Worm (Caenorhabditis elegans) whole organism, young adult: ENCODE results near the gene vdac-1.
A peak's percentile ranks its signal among the peaks of the same experiment; 100 is the strongest.

Experiments
- B0261.1 ChIP-seq: sonication (generic microtip); optimal IDR thresholded peaks from 2 replicates; lab custom pipeline; 2016; ENCODE audit warnings: mild to moderate bottlenecking, missing genetic modification characterization, moderate library complexity, missing compliant biosample characterization
- B0336.3 ChIP-seq: fragments of 200-800 bp; sonication (Bioruptor generic); IDR thresholded peaks from 2 replicates; pipeline ENCODE4 v1.3.6; 2022; ENCODE audit warnings: missing genetic modification characterization, missing compliant biosample characterization
- C06A6.2 ChIP-seq: fragments of 200-800 bp; sonication (Bioruptor generic); conservative IDR thresholded peaks from 2 replicates; pipeline ENCODE4 v1.3.6; 2022; ENCODE audit warnings: missing genetic modification characterization, missing compliant biosample characterization
- C17E4.6 ChIP-seq: fragments of 200-800 bp; sonication (Bioruptor generic); IDR thresholded peaks from 2 replicates; pipeline ENCODE4 v1.3.6; 2022; ENCODE audit warnings: missing genetic modification reagents, missing genetic modification characterization, missing compliant biosample characterization
- F10E7.11 ChIP-seq: sonication (generic microtip); optimal IDR thresholded peaks from 2 replicates; lab custom pipeline; 2017; ENCODE audit warnings: mild to moderate bottlenecking, missing genetic modification characterization, moderate library complexity, missing compliant biosample characterization
- F23B12.7 ChIP-seq: sonication (generic microtip); optimal IDR thresholded peaks from 2 replicates; lab custom pipeline; 2017; ENCODE audit warnings: missing genetic modification characterization, mild to moderate bottlenecking, missing compliant biosample characterization, antibody characterized with exemption, moderate library complexity; ENCODE audit not compliant: insufficient read depth
- F37B4.10 ChIP-seq: fragments of 200-800 bp; sonication (Bioruptor generic); IDR thresholded peaks from 2 replicates; pipeline ENCODE4 v1.3.6; 2022; ENCODE audit warnings: missing genetic modification characterization, missing compliant biosample characterization
- F52B5.7 ChIP-seq: sonication (generic microtip); optimal IDR thresholded peaks from 2 replicates; lab custom pipeline; 2016; ENCODE audit warnings: mild to moderate bottlenecking, missing genetic modification characterization, missing compliant biosample characterization
- F57C9.4 ChIP-seq: sonication (generic microtip); optimal IDR thresholded peaks from 2 replicates; lab custom pipeline; 2017; ENCODE audit warnings: mild to moderate bottlenecking, missing genetic modification characterization, missing compliant biosample characterization
- K12H6.12 ChIP-seq: fragments of 200-800 bp; sonication (Bioruptor generic); optimal IDR thresholded peaks from 2 replicates; lab custom pipeline; 2018; ENCODE audit warnings: mild to moderate bottlenecking, missing genetic modification characterization, missing compliant biosample characterization
- Y53G8AR.9 ChIP-seq: fragments of 200-800 bp; sonication (Bioruptor generic); conservative IDR thresholded peaks from 2 replicates; pipeline ENCODE4 v1.3.6; 2022; ENCODE audit warnings: missing genetic modification reagents, missing genetic modification characterization, missing compliant biosample characterization
- Y95B8A.8 ChIP-seq: fragments of 200-800 bp; sonication (Bioruptor generic); IDR thresholded peaks from 2 replicates; pipeline ENCODE4 v1.3.6; 2022; ENCODE audit warnings: missing genetic modification reagents, missing genetic modification characterization, missing compliant biosample characterization
- ama-1 ChIP-seq, 3 experiments: fragments of 150-350 bp in 1 of 3; sonication (generic microtip) in 2 of 3; optimal IDR thresholded peaks; 2 replicates each; lab custom pipeline; 2014 to 2018; ENCODE audit warnings: missing biosample characterization in 2 of 3, missing genetic modification characterization in 2 of 3, missing genetic modification reagents in 2 of 3
- attf-3 ChIP-seq: fragments of 200-800 bp; sonication (Bioruptor generic); conservative IDR thresholded peaks from 2 replicates; pipeline ENCODE4 v1.3.6; 2022; ENCODE audit warnings: missing genetic modification reagents, missing genetic modification characterization, missing compliant biosample characterization
- bed-1 ChIP-seq: fragments of 200-800 bp; sonication (Bioruptor generic); IDR thresholded peaks from 2 replicates; pipeline ENCODE4 v1.3.6; 2022; ENCODE audit warnings: missing genetic modification reagents, missing genetic modification characterization, missing compliant biosample characterization
- cebp-2 ChIP-seq: fragments of 200-800 bp; sonication (Bioruptor generic); IDR thresholded peaks from 2 replicates; pipeline ENCODE4 v1.3.6; 2022; ENCODE audit warnings: missing genetic modification characterization, missing compliant biosample characterization
- ceh-27 ChIP-seq: fragments of 200-800 bp; sonication (Bioruptor generic); optimal IDR thresholded peaks from 2 replicates; lab custom pipeline; 2018; ENCODE audit warnings: mild to moderate bottlenecking, missing genetic modification characterization, moderate library complexity, missing compliant biosample characterization
- ceh-40 ChIP-seq: fragments of 200-800 bp; sonication (Bioruptor generic); IDR thresholded peaks from 2 replicates; pipeline ENCODE4 v1.3.6; 2022; ENCODE audit warnings: missing genetic modification characterization, missing compliant biosample characterization
- efl-1 ChIP-seq: fragments of 150-350 bp; optimal IDR thresholded peaks from 2 replicates; lab custom pipeline; 2014; ENCODE audit warnings: missing biosample characterization, missing genetic modification reagents, missing genetic modification characterization
- egl-18 ChIP-seq: fragments of 200-800 bp; sonication (Bioruptor generic); IDR thresholded peaks from 2 replicates; pipeline ENCODE4 v1.3.6; 2022; ENCODE audit warnings: missing genetic modification reagents, missing genetic modification characterization, missing compliant biosample characterization
- egrh-3 ChIP-seq: fragments of 200-800 bp; sonication (Bioruptor generic); IDR thresholded peaks from 2 replicates; pipeline ENCODE4 v1.3.6; 2022; ENCODE audit warnings: missing genetic modification reagents, missing genetic modification characterization, missing compliant biosample characterization
- ekl-4 ChIP-seq: fragments of 200-800 bp; sonication (Bioruptor generic); IDR thresholded peaks from 2 replicates; pipeline ENCODE4 v1.3.6; 2022; ENCODE audit warnings: missing genetic modification reagents, missing genetic modification characterization, missing compliant biosample characterization
- gei-17 ChIP-seq: fragments of 200-800 bp; sonication (Bioruptor generic); optimal IDR thresholded peaks from 2 replicates; lab custom pipeline; 2018; ENCODE audit warnings: mild to moderate bottlenecking, missing genetic modification characterization, missing compliant biosample characterization
- hmg-1.2 ChIP-seq: fragments of 200-800 bp; sonication (Bioruptor generic); IDR thresholded peaks from 2 replicates; pipeline ENCODE4 v1.3.6; 2022; ENCODE audit warnings: missing genetic modification reagents, missing genetic modification characterization, missing compliant biosample characterization
- let-526 ChIP-seq: fragments of 200-800 bp; sonication (Bioruptor generic); IDR thresholded peaks from 2 replicates; pipeline ENCODE4 v1.3.6; 2022; ENCODE audit warnings: missing genetic modification reagents, missing genetic modification characterization, missing compliant biosample characterization
- lin-54 ChIP-seq: fragments of 200-800 bp; sonication (Bioruptor generic); optimal IDR thresholded peaks from 2 replicates; lab custom pipeline; 2018; ENCODE audit warnings: mild to moderate bottlenecking, missing genetic modification characterization, missing compliant biosample characterization
- lsy-27 ChIP-seq: sonication (generic microtip); optimal IDR thresholded peaks from 2 replicates; lab custom pipeline; 2017; ENCODE audit warnings: missing genetic modification characterization, mild to moderate bottlenecking, missing compliant biosample characterization, antibody characterized with exemption, missing genotype, borderline replicate concordance; ENCODE audit not compliant: insufficient read depth
- madf-10 ChIP-seq: sonication (generic microtip); optimal IDR thresholded peaks from 2 replicates; lab custom pipeline; 2016; ENCODE audit warnings: mild to moderate bottlenecking, missing genetic modification characterization, missing compliant biosample characterization
- madf-6 ChIP-seq: fragments of 200-800 bp; sonication (Bioruptor generic); IDR thresholded peaks from 2 replicates; pipeline ENCODE4 v1.3.6; 2022; ENCODE audit warnings: missing genetic modification reagents, missing genetic modification characterization, missing compliant biosample characterization
- mcd-1 ChIP-seq: fragments of 200-800 bp; sonication (Bioruptor generic); IDR thresholded peaks from 2 replicates; pipeline ENCODE4 v1.3.6; 2022; ENCODE audit warnings: missing genetic modification reagents, missing genetic modification characterization, missing compliant biosample characterization
- mel-28 ChIP-seq: sonication (generic microtip); optimal IDR thresholded peaks from 2 replicates; lab custom pipeline; 2016; ENCODE audit warnings: borderline replicate concordance, mild to moderate bottlenecking, missing genetic modification characterization, missing compliant biosample characterization
- mxl-1 ChIP-seq: sonication (generic microtip); optimal IDR thresholded peaks from 2 replicates; lab custom pipeline; 2016; ENCODE audit warnings: missing genetic modification characterization, missing compliant biosample characterization
- nfya-1 ChIP-seq: sonication (generic microtip); optimal IDR thresholded peaks from 2 replicates; lab custom pipeline; 2017; ENCODE audit warnings: antibody characterized with exemption, missing compliant biosample characterization, missing genetic modification characterization, borderline replicate concordance; ENCODE audit not compliant: insufficient read depth
- nhr-179 ChIP-seq: sonication (generic microtip); optimal IDR thresholded peaks from 2 replicates; lab custom pipeline; 2016; ENCODE audit warnings: mild to moderate bottlenecking, missing genetic modification characterization, missing compliant biosample characterization
- nhr-27 ChIP-seq: fragments of 200-800 bp; sonication (Bioruptor generic); optimal IDR thresholded peaks from 2 replicates; lab custom pipeline; 2018; ENCODE audit warnings: mild to moderate bottlenecking, missing genetic modification characterization, moderate library complexity, missing compliant biosample characterization
- pbrm-1 ChIP-seq: fragments of 200-800 bp; sonication (Bioruptor generic); IDR thresholded peaks from 2 replicates; pipeline ENCODE4 v1.3.6; 2022; ENCODE audit warnings: missing genetic modification reagents, missing genetic modification characterization, missing compliant biosample characterization
- pha-4 ChIP-seq: fragments of 150-350 bp; sonication (generic microtip); optimal IDR thresholded peaks from 2 replicates; lab custom pipeline; 2014; ENCODE audit warnings: missing biosample characterization, missing genetic modification reagents, missing genetic modification characterization
- rec-8 ChIP-seq, 2 experiments: sonication (generic microtip); optimal IDR thresholded peaks; 2 replicates each; lab custom pipeline; 2016; ENCODE audit warnings: mild to moderate bottlenecking in 2 of 2, missing genetic modification characterization in 2 of 2, missing genetic modification reagents in 2 of 2, missing genotype in 2 of 2, missing biosample characterization in 1 of 2, missing compliant biosample characterization in 1 of 2, moderate library complexity in 1 of 2
- snpc-3.4 ChIP-seq: sonication (generic microtip); optimal IDR thresholded peaks from 2 replicates; lab custom pipeline; 2017; ENCODE audit warnings: missing genetic modification characterization, mild to moderate bottlenecking, missing compliant biosample characterization, antibody characterized with exemption, moderate library complexity, missing genotype, missing genetic modification reagents
- snpc-4 ChIP-seq, 5 experiments: fragments of 150-350 bp in 1 of 5; sonication (generic microtip) in 4 of 5; optimal IDR thresholded peaks; 2 replicates each; lab custom pipeline; 2014 to 2018; ENCODE audit warnings: missing genetic modification characterization in 5 of 5, missing biosample characterization in 3 of 5, antibody characterized with exemption in 2 of 5, mild to moderate bottlenecking in 2 of 5, missing compliant biosample characterization in 2 of 5, missing genotype in 2 of 5, moderate library complexity in 2 of 5, missing genetic modification reagents in 1 of 5
- unc-130 ChIP-seq: sonication (generic microtip); optimal IDR thresholded peaks from 2 replicates; lab custom pipeline; 2016; ENCODE audit warnings: missing genetic modification reagents, missing genetic modification characterization, missing compliant biosample characterization
- zim-3 ChIP-seq: sonication (generic microtip); optimal IDR thresholded peaks from 2 replicates; lab custom pipeline; 2017; ENCODE audit warnings: mild to moderate bottlenecking, missing genetic modification characterization, moderate library complexity, missing compliant biosample characterization
- ztf-18 ChIP-seq: sonication (generic microtip); optimal IDR thresholded peaks from 2 replicates; lab custom pipeline; 2016; ENCODE audit warnings: missing genotype, mild to moderate bottlenecking, missing genetic modification characterization, missing compliant biosample characterization
- ztf-6 ChIP-seq: fragments of 200-800 bp; sonication (Bioruptor generic); IDR thresholded peaks from 2 replicates; pipeline ENCODE4 v1.3.6; 2022; ENCODE audit warnings: missing genetic modification reagents, missing genetic modification characterization, missing compliant biosample characterization

Gene vdac-1

DNA sequence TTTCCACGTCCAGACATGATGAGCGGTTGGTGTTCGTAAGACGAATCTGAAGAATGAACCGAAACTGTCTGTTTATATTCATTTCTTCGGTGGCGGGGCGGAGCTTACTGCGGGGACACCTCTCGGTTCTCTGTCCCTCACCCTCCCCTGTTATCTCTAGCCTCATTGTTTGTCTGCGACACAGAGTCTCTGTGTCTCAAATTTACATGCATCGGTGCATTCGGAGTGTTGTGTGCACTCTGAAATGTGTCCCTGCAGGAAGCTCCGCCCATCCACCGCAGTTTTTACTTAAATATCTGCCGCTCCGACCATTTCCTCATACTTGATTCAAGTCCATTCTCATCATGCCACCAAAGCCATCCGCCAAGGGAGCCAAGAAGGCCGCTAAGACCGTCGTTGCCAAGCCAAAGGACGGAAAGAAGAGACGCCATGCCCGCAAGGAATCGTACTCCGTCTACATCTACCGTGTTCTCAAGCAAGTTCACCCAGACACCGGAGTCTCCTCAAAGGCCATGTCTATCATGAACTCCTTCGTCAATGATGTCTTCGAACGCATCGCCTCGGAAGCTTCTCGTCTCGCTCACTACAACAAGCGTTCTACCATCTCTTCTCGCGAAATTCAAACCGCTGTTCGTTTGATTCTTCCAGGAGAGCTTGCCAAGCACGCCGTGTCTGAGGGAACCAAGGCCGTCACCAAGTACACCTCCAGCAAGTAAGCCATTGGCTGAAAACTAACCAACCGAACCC lies 21.3 kb downstream of the vdac-1 start, which contains the start of the genes his-61 and his-62 (continued):
- no peak for TF ChIP-seq F10E7.11 (tag; lab: Kevin White, UChicago)
- no peak for TF ChIP-seq F37B4.10 (GFP tag; lab: Robert Waterston, UW)
- TF ChIP-seq snpc-4 (GFP tag; optimal IDR thresholded peaks at IDR 0.05; lab: Kevin White, UChicago) = no peak
- peak; percentile 4 to 74 (median 61) for TF ChIP-seq snpc-4 (tag; optimal IDR thresholded peaks at IDR 0.05; lab: Kevin White, UChicago)
- no peak for TF ChIP-seq K12H6.12
- no peak for TF ChIP-seq mel-28 (tag; lab: Kevin White, UChicago)
- TF ChIP-seq Y95B8A.8 (GFP tag; lab: Robert Waterston, UW) = 0 out of 2 replicates have a peak, but pooled peaks have one; percentile 70
- TF ChIP-seq B0261.1 (tag; lab: Kevin White, UChicago) = no peak
- peak; percentile 32; the same call in 1 of the 2 replicates for TF ChIP-seq C17E4.6
- no peak for TF ChIP-seq mxl-1 (tag; lab: Kevin White, UChicago)
- TF ChIP-seq nfya-1 (tag; lab: Kevin White, UChicago) = no peak
- TF ChIP-seq attf-3 (GFP tag; lab: Robert Waterston, UW) = no peak
- TF ChIP-seq cebp-2 (GFP tag; lab: Robert Waterston, UW) = peak; percentile 62; the same call in 1 of the 2 replicates
- TF ChIP-seq egl-18 (GFP tag; lab: Robert Waterston, UW) = no peak
- TF ChIP-seq ama-1 (optimal IDR thresholded peaks at IDR 0.05; lab: Kevin White, UChicago) = no peak
- TF ChIP-seq ama-1 (GFP tag; optimal IDR thresholded peaks at IDR 0.05; lab: Kevin White, UChicago) = no peak
- TF ChIP-seq B0336.3 = peak; percentile 46; the same call in 1 of the 2 replicates
- TF ChIP-seq F52B5.7 = no peak
- TF ChIP-seq F23B12.7 (tag; lab: Kevin White, UChicago) = no peak
- peak; percentile 51 for TF ChIP-seq mcd-1 (GFP tag; lab: Robert Waterston, UW)
- peak; percentile 63; the same call in 1 of the 2 replicates for TF ChIP-seq pbrm-1 (GFP tag; lab: Robert Waterston, UW)
- no peak for TF ChIP-seq efl-1 (GFP tag; lab: Kevin White, UChicago)
- TF ChIP-seq madf-10 (tag; lab: Kevin White, UChicago) = no peak
- 0 out of 2 replicates have a peak, but pooled peaks have one; percentile 38 for TF ChIP-seq madf-6 (GFP tag; lab: Robert Waterston, UW)
- TF ChIP-seq egrh-3 (GFP tag; lab: Robert Waterston, UW) = no peak
- TF ChIP-seq ceh-40 = no peak
- no peak for TF ChIP-seq bed-1 (GFP tag; lab: Robert Waterston, UW)
- TF ChIP-seq ekl-4 (GFP tag; lab: Robert Waterston, UW) = peak; percentile 39
- no peak for TF ChIP-seq rec-8 (tag; optimal IDR thresholded peaks at IDR 0.05; lab: Kevin White, UChicago)
- TF ChIP-seq hmg-1.2 (GFP tag; lab: Robert Waterston, UW) = peak; percentile 80
- no peak for TF ChIP-seq nhr-27
- no peak for TF ChIP-seq snpc-3.4
- TF ChIP-seq zim-3 = no peak
- no peak for TF ChIP-seq gei-17 (GFP tag; lab: Kevin White, UChicago)
- TF ChIP-seq pha-4 (tag; lab: Kevin White, UChicago) = no peak
- no peak for TF ChIP-seq F57C9.4 (tag; lab: Kevin White, UChicago)
- peak; percentile 56 for TF ChIP-seq Y53G8AR.9 (GFP tag; lab: Robert Waterston, UW)
- TF ChIP-seq lin-54 (GFP tag; lab: Kevin White, UChicago) = no peak
- no peak for TF ChIP-seq let-526 (GFP tag; lab: Robert Waterston, UW)
- no peak for TF ChIP-seq unc-130 (GFP tag; lab: Kevin White, UChicago)
- TF ChIP-seq ztf-18 (tag; lab: Kevin White, UChicago) = peak; percentile 29
- TF ChIP-seq lsy-27 (tag; lab: Kevin White, UChicago) = no peak
- TF ChIP-seq nhr-179 (tag; lab: Kevin White, UChicago) = no peak
- no peak for TF ChIP-seq C06A6.2
- TF ChIP-seq ztf-6 (GFP tag; lab: Robert Waterston, UW) = no peak
- no peak for TF ChIP-seq ceh-27
- TF ChIP-seq, all 124 proteins: peak for 38
